Fruit fly (Drosophila melanogaster) whole organism, embryonic: ENCODE data around the gene CG4645.
A peak's percentile ranks its signal among the peaks of the same experiment; 100 is the strongest.

ENCODE experiments used
- Atf6 ChIP-seq: fragments of 200-800 bp; sonication (Bioruptor generic); IDR thresholded peaks from 2 replicates; pipeline ENCODE4 v1.3.6; 2022; ENCODE audit warnings: missing biosample characterization, missing genetic modification characterization
- B-H1 ChIP-seq: fragments of 200-800 bp; sonication (Bioruptor generic); IDR thresholded peaks from 3 replicates; pipeline ENCODE4 v1.3.6; 2022; ENCODE audit warnings: missing biosample characterization, missing genetic modification characterization
- CG10147 ChIP-seq: fragments of 200-800 bp; sonication (Bioruptor generic); optimal IDR thresholded peaks from 2 replicates; lab custom pipeline; 2019; ENCODE audit warnings: missing biosample characterization, mild to moderate bottlenecking, missing genetic modification characterization, moderate library complexity
- CG10267 ChIP-seq: fragments of 200-800 bp; sonication (Bioruptor generic); optimal IDR thresholded peaks from 2 replicates; lab custom pipeline; 2018; ENCODE audit warnings: missing biosample characterization, mild to moderate bottlenecking, missing genetic modification characterization, moderate library complexity
- CG10959 ChIP-seq: fragments of 200-800 bp; sonication (Bioruptor generic); IDR thresholded peaks from 2 replicates; pipeline ENCODE4 v1.3.6; 2022; ENCODE audit warnings: missing biosample characterization, missing genetic modification characterization
- CG11504 ChIP-seq: fragments of 200-800 bp; sonication (Bioruptor generic); optimal IDR thresholded peaks from 3 replicates; lab custom pipeline; 2019; ENCODE audit warnings: missing biosample characterization, mild to moderate bottlenecking, missing genetic modification characterization, moderate library complexity
- CG12071 ChIP-seq: fragments of 200-800 bp; sonication (Bioruptor generic); optimal IDR thresholded peaks from 3 replicates; lab custom pipeline; 2018; ENCODE audit warnings: missing biosample characterization, mild to moderate bottlenecking, missing genetic modification characterization
- CG13123 ChIP-seq: fragments of 200-800 bp; sonication (Bioruptor generic); optimal IDR thresholded peaks from 2 replicates; lab custom pipeline; 2016; ENCODE audit warnings: missing biosample characterization, missing genetic modification characterization
- CG13424 ChIP-seq: fragments of 200-800 bp; sonication (Bioruptor generic); optimal IDR thresholded peaks from 2 replicates; lab custom pipeline; 2019; ENCODE audit warnings: missing biosample characterization, mild to moderate bottlenecking, missing genetic modification characterization, moderate library complexity
- CG15696 ChIP-seq: fragments of 200-800 bp; sonication (Bioruptor generic); optimal IDR thresholded peaks from 2 replicates; lab custom pipeline; 2019; ENCODE audit warnings: missing biosample characterization, mild to moderate bottlenecking, missing genetic modification characterization, moderate library complexity
- CG17328 ChIP-seq: fragments of 200-800 bp; sonication (Bioruptor generic); IDR thresholded peaks from 2 replicates; pipeline ENCODE4 v1.3.6; 2022; ENCODE audit warnings: missing biosample characterization, missing genetic modification characterization
- CG32532 ChIP-seq: fragments of 200-800 bp; sonication (Bioruptor generic); IDR thresholded peaks from 2 replicates; pipeline ENCODE4 v1.3.6; 2022; ENCODE audit warnings: missing biosample characterization, missing genetic modification characterization
- CG3726 ChIP-seq: fragments of 200-800 bp; sonication (Bioruptor generic); IDR thresholded peaks from 3 replicates; pipeline ENCODE4, ENCODE4 v1.3.6; 2022; ENCODE audit warnings: missing biosample characterization, missing genetic modification characterization
- CG4282 ChIP-seq: fragments of 200-800 bp; sonication (Bioruptor generic); optimal IDR thresholded peaks from 2 replicates; lab custom pipeline; 2016; ENCODE audit warnings: missing biosample characterization, missing genetic modification characterization
- CG4328 ChIP-seq: fragments of 200-800 bp; sonication (Bioruptor generic); optimal IDR thresholded peaks from 3 replicates; lab custom pipeline; 2017; ENCODE audit warnings: missing biosample characterization, missing genetic modification reagents, missing genetic modification characterization
- CG4854 ChIP-seq: fragments of 200-800 bp; sonication (Bioruptor generic); optimal IDR thresholded peaks from 2 replicates; lab custom pipeline; 2016; ENCODE audit warnings: missing biosample characterization, missing genetic modification characterization, inconsistent platforms
- CG5245 ChIP-seq: fragments of 200-800 bp; sonication (Bioruptor generic); optimal IDR thresholded peaks from 3 replicates; lab custom pipeline; 2016; ENCODE audit warnings: missing biosample characterization, missing genetic modification characterization
- CG7556 ChIP-seq: fragments of 200-800 bp; sonication (Bioruptor generic); optimal IDR thresholded peaks from 2 replicates; lab custom pipeline; 2017; ENCODE audit warnings: missing biosample characterization, mild to moderate bottlenecking, missing genetic modification characterization
- CG8359 ChIP-seq: fragments of 200-800 bp; sonication (Bioruptor generic); optimal IDR thresholded peaks from 2 replicates; lab custom pipeline; 2017; ENCODE audit warnings: missing biosample characterization, mild to moderate bottlenecking, missing genetic modification characterization, borderline replicate concordance
- CG9437 ChIP-seq: fragments of 200-800 bp; sonication (Bioruptor generic); optimal IDR thresholded peaks from 2 replicates; lab custom pipeline; 2018; ENCODE audit warnings: missing biosample characterization, mild to moderate bottlenecking, missing genetic modification characterization
- Chrac-16 ChIP-seq: fragments of 200-800 bp; sonication (Bioruptor generic); optimal IDR thresholded peaks from 3 replicates; lab custom pipeline; 2016; ENCODE audit warnings: missing biosample characterization, missing genetic modification characterization
- D19A ChIP-seq: fragments of 200-800 bp; optimal IDR thresholded peaks from 3 replicates; lab custom pipeline; 2019; ENCODE audit warnings: missing biosample characterization, mild to moderate bottlenecking, missing genetic modification characterization, moderate library complexity
- Dek ChIP-seq: fragments of 200-800 bp; sonication (Bioruptor generic); optimal IDR thresholded peaks from 3 replicates; lab custom pipeline; 2019; ENCODE audit warnings: missing biosample characterization, mild to moderate bottlenecking, missing genetic modification characterization, moderate library complexity
- E2f2 ChIP-seq: fragments of 200-800 bp; sonication (Bioruptor generic); IDR thresholded peaks from 2 replicates; pipeline ENCODE4 v1.3.6; 2022; ENCODE audit warnings: missing biosample characterization, missing genetic modification characterization
- Fer2 ChIP-seq: fragments of 200-800 bp; sonication (Bioruptor generic); optimal IDR thresholded peaks from 2 replicates; lab custom pipeline; 2018; ENCODE audit warnings: missing biosample characterization, mild to moderate bottlenecking, missing genetic modification characterization, moderate library complexity
- Hand ChIP-seq: fragments of 200-800 bp; sonication (Bioruptor generic); optimal IDR thresholded peaks from 2 replicates; lab custom pipeline; 2017; ENCODE audit warnings: mild to moderate bottlenecking, missing biosample characterization, missing genetic modification reagents, missing genetic modification characterization
- HmgZ ChIP-seq: fragments of 200-800 bp; sonication (Bioruptor generic); optimal IDR thresholded peaks from 2 replicates; lab custom pipeline; 2018; ENCODE audit warnings: missing biosample characterization, mild to moderate bottlenecking, missing genetic modification characterization
- MBD-R2 ChIP-seq: fragments of 200-800 bp; sonication (Bioruptor generic); IDR thresholded peaks from 2 replicates; pipeline ENCODE4 v1.3.6; 2022; ENCODE audit warnings: missing biosample characterization, missing genetic modification characterization
- Meics ChIP-seq: fragments of 200-800 bp; sonication (Bioruptor generic); optimal IDR thresholded peaks from 2 replicates; lab custom pipeline; 2017; ENCODE audit warnings: missing biosample characterization, mild to moderate bottlenecking, missing genetic modification characterization
- Oaz ChIP-seq: fragments of 200-800 bp; sonication (Bioruptor generic); IDR thresholded peaks from 2 replicates; pipeline ENCODE4 v1.3.6; 2022; ENCODE audit warnings: missing biosample characterization, missing genetic modification characterization
- Opbp ChIP-seq: fragments of 200-800 bp; sonication (Bioruptor generic); IDR thresholded peaks from 3 replicates; pipeline ENCODE4 v1.3.6; 2022; ENCODE audit warnings: missing biosample characterization, missing genetic modification characterization; ENCODE audit not compliant: partially characterized antibody
- Side ChIP-seq: fragments of 200-800 bp; sonication (Bioruptor generic); optimal IDR thresholded peaks from 2 replicates; lab custom pipeline; 2016; ENCODE audit warnings: missing biosample characterization, missing genetic modification characterization
- Sin3A ChIP-seq: fragments of >200 bp; optimal IDR thresholded peaks from 2 replicates; lab custom pipeline; 2018
- Sox102F ChIP-seq: fragments of 200-800 bp; sonication (Bioruptor generic); optimal IDR thresholded peaks from 2 replicates; lab custom pipeline; 2018; ENCODE audit warnings: missing biosample characterization, mild to moderate bottlenecking, missing genetic modification characterization, moderate library complexity
- Stat92E ChIP-seq, 3 experiments: fragments of >200 bp in 2 of 3; fragments of 200-800 bp in 1 of 3; sonication (Bioruptor generic) in 1 of 3; optimal IDR thresholded peaks; 2 replicates each; lab custom pipeline; 2017 to 2019; ENCODE audit warnings: missing biosample characterization in 3 of 3, missing genetic modification characterization in 3 of 3, mild to moderate bottlenecking in 1 of 3, moderate library complexity in 1 of 3
- al ChIP-seq: fragments of 200-800 bp; sonication (Bioruptor generic); IDR thresholded peaks from 2 replicates; pipeline ENCODE4 v1.3.6; 2022; ENCODE audit warnings: missing biosample characterization, missing genetic modification characterization
- amos ChIP-seq: fragments of 200-800 bp; sonication (Bioruptor generic); IDR thresholded peaks from 2 replicates; pipeline ENCODE4 v1.3.6; 2022; ENCODE audit warnings: missing biosample characterization, missing genetic modification characterization; ENCODE audit not compliant: partially characterized antibody
- dati ChIP-seq: fragments of 200-800 bp; sonication (Bioruptor generic); IDR thresholded peaks from 2 replicates; pipeline ENCODE4 v1.3.6; 2022; ENCODE audit warnings: missing biosample characterization, missing genetic modification characterization
- dmrt11E ChIP-seq: fragments of 200-800 bp; sonication (Bioruptor generic); optimal IDR thresholded peaks from 3 replicates; lab custom pipeline; 2018; ENCODE audit warnings: missing biosample characterization, mild to moderate bottlenecking, missing genetic modification characterization, moderate library complexity
- kay ChIP-seq: fragments of 200-800 bp; sonication (Bioruptor generic); optimal IDR thresholded peaks from 2 replicates; lab custom pipeline; 2016; ENCODE audit warnings: missing biosample characterization, missing genetic modification characterization
- ken ChIP-seq: fragments of 200-800 bp; sonication (Bioruptor generic); IDR thresholded peaks from 3 replicates; pipeline ENCODE4 v1.3.6; 2022; ENCODE audit warnings: missing biosample characterization, missing genetic modification characterization
- lov ChIP-seq, 2 experiments: fragments of 200-800 bp in 1 of 2; fragments of >200 bp in 1 of 2; sonication (Bioruptor generic) in 1 of 2; IDR thresholded peaks in 1 of 2; optimal IDR thresholded peaks in 1 of 2; 2 replicates in 1 of 2; 3 replicates in 1 of 2; pipeline versions ENCODE4 v1.3.6 to Lab custom; 2017 to 2022; ENCODE audit warnings: missing biosample characterization in 1 of 2, missing genetic modification characterization in 1 of 2
- mam ChIP-seq: fragments of 200-800 bp; sonication (Bioruptor generic); optimal IDR thresholded peaks from 3 replicates; lab custom pipeline; 2016; ENCODE audit warnings: missing biosample characterization, missing genetic modification characterization
- pan ChIP-seq, 4 experiments: fragments of >200 bp in 3 of 4; fragments of 200-800 bp in 1 of 4; sonication (Bioruptor generic) in 1 of 4; optimal IDR thresholded peaks in 3 of 4; IDR thresholded peaks in 1 of 4; 2 replicates each; pipeline versions ENCODE4 v1.3.6 to Lab custom; 2017 to 2022; ENCODE audit warnings: missing biosample characterization in 2 of 4, missing genetic modification characterization in 2 of 4, mixed read lengths in 1 of 4
- pita ChIP-seq: fragments of 200-800 bp; sonication (Bioruptor generic); optimal IDR thresholded peaks from 2 replicates; lab custom pipeline; 2017; ENCODE audit warnings: missing biosample characterization, mild to moderate bottlenecking, missing genetic modification characterization
- tio ChIP-seq: fragments of 200-800 bp; sonication (Bioruptor generic); optimal IDR thresholded peaks from 2 replicates; lab custom pipeline; 2017; ENCODE audit warnings: missing biosample characterization, missing genetic modification characterization, inconsistent platforms
- twi ChIP-seq: fragments of 200-800 bp; optimal IDR thresholded peaks from 2 replicates; lab custom pipeline; 2019; ENCODE audit warnings: missing biosample characterization, mild to moderate bottlenecking, missing genetic modification characterization, moderate library complexity
- unc-4 ChIP-seq: fragments of 200-800 bp; sonication (Bioruptor generic); IDR thresholded peaks from 2 replicates; pipeline ENCODE4 v1.3.6; 2022; ENCODE audit warnings: missing biosample characterization, missing genetic modification characterization; ENCODE audit not compliant: partially characterized antibody
- wdn ChIP-seq: fragments of 200-800 bp; sonication (Bioruptor generic); IDR thresholded peaks from 2 replicates; pipeline ENCODE4 v1.3.6; 2022; ENCODE audit warnings: missing biosample characterization, missing genetic modification characterization

Gene CG4645

dm6 chrX:12923258-12923901 lies 13.6 kb downstream of the CG4645 start (continued):
- TF ChIP-seq CG15696 (tag; lab: Kevin White, UChicago) (no peak), CG4854 (no peak), Oaz (GFP tag; lab: Robert Waterston, UW) (no peak), Sin3A (lab: Kevin White, UChicago) (no peak), pita (no peak), Dek (tag; lab: Kevin White, UChicago) (no peak), ken (GFP tag; lab: Robert Waterston, UW) (0 out of 3 replicates have a peak, but pooled peaks have one; percentile 34), Hand (no peak), E2f2 (GFP tag; lab: Robert Waterston, UW) (no peak), pan (optimal IDR thresholded peaks at IDR 0.05; lab: Kevin White, UChicago) (no peak), pan (GFP tag; optimal IDR thresholded peaks at IDR 0.05 in 1 of 2, IDR thresholded peaks at IDR 0.05 in 1 of 2) (no peak), B-H1 (no peak), CG3726 (GFP tag; lab: Robert Waterston, UW) (no peak), CG9437 (GFP tag; lab: Kevin White, UChicago) (no peak), dmrt11E (tag; lab: Kevin White, UChicago) (peak; percentile 45), twi (tag; lab: Kevin White, UChicago) (no peak), CG5245 (GFP tag; lab: Kevin White, UChicago) (no peak), HmgZ (tag; lab: Kevin White, UChicago) (no peak), Atf6 (GFP tag; lab: Robert Waterston, UW) (no peak), CG17328 (GFP tag; lab: Robert Waterston, UW) (peak; percentile 40), dati (peak; percentile 31; the same call in 1 of the 2 replicates), Fer2 (no peak), CG13123 (GFP tag; lab: Kevin White, UChicago) (no peak), mam (no peak), D19A (tag; lab: Kevin White, UChicago) (peak; percentile 22), CG4282 (GFP tag; lab: Kevin White, UChicago) (no peak), CG10147 (GFP tag; lab: Kevin White, UChicago) (no peak), CG7556 (GFP tag; lab: Kevin White, UChicago) (peak; percentile 37), tio (no peak), CG12071 (GFP tag; lab: Kevin White, UChicago) (no peak), wdn (GFP tag; lab: Robert Waterston, UW) (no peak), CG32532 (GFP tag; lab: Robert Waterston, UW) (no peak), lov (optimal IDR thresholded peaks at IDR 0.05; lab: Kevin White, UChicago) (no peak), lov (GFP tag; IDR thresholded peaks at IDR 0.05; lab: Robert Waterston, UW) (peak; percentile 48; the same call in 1 of the 3 replicates), amos (GFP tag; lab: Robert Waterston, UW) (no peak), CG11504 (tag; lab: Kevin White, UChicago) (peak; percentile 63), MBD-R2 (GFP tag; lab: Robert Waterston, UW) (no peak), CG13424 (tag; lab: Kevin White, UChicago) (peak; percentile 3), Opbp (GFP tag; lab: Robert Waterston, UW) (no peak), CG8359 (GFP tag; lab: Kevin White, UChicago) (no peak), Side (GFP tag; lab: Kevin White, UChicago) (no peak), Chrac-16 (GFP tag; lab: Kevin White, UChicago) (peak; percentile 25), CG10959 (GFP tag; lab: Robert Waterston, UW) (0 out of 2 replicates have a peak, but pooled peaks have one; percentile 19), CG10267 (tag; lab: Kevin White, UChicago) (peak; percentile 25), kay (GFP tag; lab: Kevin White, UChicago) (no peak), al (GFP tag; lab: Robert Waterston, UW) (no peak), Stat92E (GFP tag; optimal IDR thresholded peaks at IDR 0.05; lab: Kevin White, UChicago) (no peak), CG4328 (GFP tag; lab: Kevin White, UChicago) (no peak), Sox102F (GFP tag; lab: Kevin White, UChicago) (peak; percentile 35), unc-4 (no peak), Meics (GFP tag; lab: Kevin White, UChicago) (peak; percentile 9)
